Fruit fly (Drosophila melanogaster) whole organism, embryonic: ENCODE measurements around the gene wam.

Experiments used
- ATbp ChIP-seq: fragments of 200-800 bp; sonication (Bioruptor generic); optimal IDR thresholded peaks from 2 replicates; lab custom pipeline; 2017; ENCODE audit warnings: missing biosample characterization, mild to moderate bottlenecking, missing genetic modification characterization, missing genetic modification reagents
- Atf6 ChIP-seq: fragments of 200-800 bp; sonication (Bioruptor generic); IDR thresholded peaks from 2 replicates; pipeline ENCODE4 v1.3.6; 2022; ENCODE audit warnings: missing biosample characterization, missing genetic modification characterization
- CG10462 ChIP-seq: fragments of 200-800 bp; sonication (Bioruptor generic); optimal IDR thresholded peaks from 2 replicates; lab custom pipeline; 2016; ENCODE audit warnings: missing biosample characterization, missing genetic modification characterization
- CG12236 ChIP-seq: fragments of 200-800 bp; sonication (Bioruptor generic); optimal IDR thresholded peaks from 2 replicates; lab custom pipeline; 2016; ENCODE audit warnings: missing biosample characterization, missing genetic modification characterization
- CG12299 ChIP-seq: fragments of 200-800 bp; sonication (Bioruptor generic); optimal IDR thresholded peaks from 2 replicates; lab custom pipeline; 2018; ENCODE audit warnings: missing biosample characterization, mild to moderate bottlenecking, missing genetic modification characterization
- CG12391 ChIP-seq: fragments of 200-800 bp; sonication (Bioruptor generic); optimal IDR thresholded peaks from 3 replicates; lab custom pipeline; 2018; ENCODE audit warnings: missing biosample characterization, mild to moderate bottlenecking, missing genetic modification characterization, moderate library complexity
- CG13296 ChIP-seq: fragments of 200-800 bp; sonication (Bioruptor generic); optimal IDR thresholded peaks from 3 replicates; lab custom pipeline; 2018; ENCODE audit warnings: missing biosample characterization, mild to moderate bottlenecking, missing genetic modification characterization
- CG14441 ChIP-seq: fragments of 200-800 bp; sonication (Bioruptor generic); IDR thresholded peaks from 2 replicates; pipeline ENCODE4 v1.3.6; 2022; ENCODE audit warnings: missing biosample characterization, missing genetic modification characterization
- CG14965 ChIP-seq: fragments of 200-800 bp; sonication (Bioruptor generic); optimal IDR thresholded peaks from 2 replicates; lab custom pipeline; 2016; ENCODE audit warnings: missing biosample characterization, missing genetic modification characterization, borderline replicate concordance
- CG18764 ChIP-seq: fragments of 200-800 bp; sonication (Bioruptor generic); optimal IDR thresholded peaks from 3 replicates; lab custom pipeline; 2016; ENCODE audit warnings: missing biosample characterization, missing genetic modification characterization
- CG2202 ChIP-seq: fragments of 200-800 bp; sonication (Bioruptor generic); optimal IDR thresholded peaks from 2 replicates; lab custom pipeline; 2018; ENCODE audit warnings: missing biosample characterization, mild to moderate bottlenecking, missing genetic modification characterization
- CG3407 ChIP-seq: fragments of 200-800 bp; sonication (Bioruptor generic); optimal IDR thresholded peaks from 2 replicates; lab custom pipeline; 2018; ENCODE audit warnings: missing biosample characterization, mild to moderate bottlenecking, missing genetic modification characterization
- CG34224 ChIP-seq: fragments of 200-800 bp; sonication (Bioruptor generic); IDR thresholded peaks from 3 replicates; pipeline ENCODE4 v1.3.6; 2022; ENCODE audit warnings: missing biosample characterization, missing genetic modification characterization; ENCODE audit not compliant: partially characterized antibody
- CG34376 ChIP-seq: fragments of 200-800 bp; sonication (Bioruptor generic); optimal IDR thresholded peaks from 2 replicates; lab custom pipeline; 2018; ENCODE audit warnings: missing biosample characterization, mild to moderate bottlenecking, missing genetic modification characterization
- CG4820 ChIP-seq: fragments of 200-800 bp; sonication (Bioruptor generic); optimal IDR thresholded peaks from 3 replicates; lab custom pipeline; 2016; ENCODE audit warnings: missing biosample characterization, missing genetic modification characterization
- CG5180 ChIP-seq: fragments of 200-800 bp; sonication (Bioruptor generic); optimal IDR thresholded peaks from 3 replicates; lab custom pipeline; 2017; ENCODE audit warnings: missing biosample characterization, missing genetic modification characterization, mild to moderate bottlenecking, moderate library complexity, missing genetic modification reagents
- CG6175 ChIP-seq: fragments of 200-800 bp; sonication (Bioruptor generic); IDR thresholded peaks from 3 replicates; pipeline ENCODE4 v1.3.6; 2022; ENCODE audit warnings: missing biosample characterization, missing genetic modification characterization
- CG6791 ChIP-seq: fragments of 200-800 bp; sonication (Bioruptor generic); IDR thresholded peaks from 3 replicates; pipeline ENCODE4 v1.3.6; 2022; ENCODE audit warnings: missing biosample characterization, missing genetic modification characterization; ENCODE audit not compliant: partially characterized antibody
- CG7556 ChIP-seq: fragments of 200-800 bp; sonication (Bioruptor generic); optimal IDR thresholded peaks from 2 replicates; lab custom pipeline; 2017; ENCODE audit warnings: missing biosample characterization, mild to moderate bottlenecking, missing genetic modification characterization
- CG7745 ChIP-seq: fragments of 200-800 bp; sonication (Bioruptor generic); optimal IDR thresholded peaks from 2 replicates; lab custom pipeline; 2018; ENCODE audit warnings: missing biosample characterization, mild to moderate bottlenecking, missing genetic modification characterization, moderate library complexity
- CG8290 ChIP-seq, 3 experiments: fragments of 200-800 bp; sonication (Bioruptor generic); optimal IDR thresholded peaks; 2 replicates each; lab custom pipeline; 2016 to 2019; ENCODE audit warnings: missing biosample characterization in 3 of 3, missing genetic modification characterization in 3 of 3, mild to moderate bottlenecking in 2 of 3, moderate library complexity in 1 of 3
- CG8924 ChIP-seq: fragments of 200-800 bp; optimal IDR thresholded peaks from 3 replicates; lab custom pipeline; 2019; ENCODE audit warnings: missing biosample characterization, mild to moderate bottlenecking, missing genetic modification characterization, moderate library complexity
- CG9215 ChIP-seq: fragments of 200-800 bp; sonication (Bioruptor generic); IDR thresholded peaks from 2 replicates; pipeline ENCODE4 v1.3.6; 2022; ENCODE audit warnings: missing biosample characterization, missing genetic modification characterization
- CG9817 ChIP-seq: fragments of 200-800 bp; sonication (Bioruptor generic); optimal IDR thresholded peaks from 2 replicates; lab custom pipeline; 2018; ENCODE audit warnings: missing biosample characterization, mild to moderate bottlenecking, missing genetic modification characterization, moderate library complexity
- Deaf1 ChIP-seq: fragments of 200-800 bp; optimal IDR thresholded peaks from 3 replicates; lab custom pipeline; 2019; ENCODE audit warnings: missing biosample characterization, mild to moderate bottlenecking, missing genetic modification characterization, moderate library complexity
- Dip2 ChIP-seq: fragments of 200-800 bp; sonication (Bioruptor generic); IDR thresholded peaks from 2 replicates; pipeline ENCODE4 v1.3.6; 2022; ENCODE audit warnings: missing biosample characterization, missing genetic modification characterization
- Ets65A ChIP-seq: fragments of 200-800 bp; sonication (Bioruptor generic); peaks from one replicate; lab custom pipeline; 2016; ENCODE audit warnings: missing biosample characterization, missing genetic modification characterization
- NFAT ChIP-seq: fragments of 200-800 bp; sonication (Bioruptor generic); IDR thresholded peaks from 2 replicates; pipeline ENCODE4 v1.3.6; 2022; ENCODE audit warnings: missing biosample characterization, missing genetic modification characterization
- Stat92E ChIP-seq, 3 experiments: fragments of >200 bp in 2 of 3; fragments of 200-800 bp in 1 of 3; sonication (Bioruptor generic) in 1 of 3; optimal IDR thresholded peaks; 2 replicates each; lab custom pipeline; 2017 to 2019; ENCODE audit warnings: missing biosample characterization in 3 of 3, missing genetic modification characterization in 3 of 3, mild to moderate bottlenecking in 1 of 3, moderate library complexity in 1 of 3
- Taf1 ChIP-seq: fragments of 200-800 bp; sonication (Bioruptor generic); IDR thresholded peaks from 2 replicates; pipeline ENCODE4 v1.3.6; 2022; ENCODE audit warnings: missing biosample characterization, missing genetic modification characterization
- Tbp ChIP-seq: fragments of >200 bp; optimal IDR thresholded peaks from 2 replicates; lab custom pipeline; 2018; ENCODE audit warnings: missing biosample characterization, missing genetic modification characterization
- al ChIP-seq: fragments of 200-800 bp; sonication (Bioruptor generic); IDR thresholded peaks from 2 replicates; pipeline ENCODE4 v1.3.6; 2022; ENCODE audit warnings: missing biosample characterization, missing genetic modification characterization
- dan ChIP-seq: fragments of 200-800 bp; sonication (Bioruptor generic); IDR thresholded peaks from 2 replicates; pipeline ENCODE4 v1.3.6; 2022; ENCODE audit warnings: missing biosample characterization, missing genetic modification characterization
- dm ChIP-seq: fragments of 200-800 bp; sonication (Bioruptor generic); optimal IDR thresholded peaks from 3 replicates; lab custom pipeline; 2016; ENCODE audit warnings: missing biosample characterization, missing genetic modification characterization
- eyg ChIP-seq: fragments of 200-800 bp; sonication (Bioruptor generic); optimal IDR thresholded peaks from 3 replicates; lab custom pipeline; 2016; ENCODE audit warnings: missing biosample characterization, missing genetic modification characterization
- gro ChIP-seq: fragments of 200-800 bp; sonication (Bioruptor generic); optimal IDR thresholded peaks from 2 replicates; lab custom pipeline; 2016; ENCODE audit warnings: missing biosample characterization, missing genetic modification characterization
- kah ChIP-seq: fragments of 200-800 bp; sonication (Bioruptor generic); optimal IDR thresholded peaks from 2 replicates; lab custom pipeline; 2018; ENCODE audit warnings: missing biosample characterization, mild to moderate bottlenecking, missing genetic modification characterization
- knrl ChIP-seq: fragments of 200-800 bp; sonication (Bioruptor generic); IDR thresholded peaks from 3 replicates; pipeline ENCODE4 v1.3.6; 2022; ENCODE audit warnings: missing biosample characterization, missing genetic modification characterization; ENCODE audit not compliant: partially characterized antibody
- nerfin-1 ChIP-seq: fragments of 200-800 bp; sonication (Bioruptor generic); optimal IDR thresholded peaks from 3 replicates; lab custom pipeline; 2019; ENCODE audit warnings: missing biosample characterization, mild to moderate bottlenecking, missing genetic modification characterization, moderate library complexity
- nom ChIP-seq: fragments of 200-800 bp; sonication (Bioruptor generic); optimal IDR thresholded peaks from 2 replicates; lab custom pipeline; 2017; ENCODE audit warnings: missing biosample characterization, missing genetic modification characterization, mild to moderate bottlenecking, moderate library complexity, missing genetic modification reagents
- org-1 ChIP-seq: fragments of 200-800 bp; sonication (Bioruptor generic); optimal IDR thresholded peaks from 2 replicates; lab custom pipeline; 2017; ENCODE audit warnings: missing biosample characterization, missing genetic modification characterization
- pan ChIP-seq, 4 experiments: fragments of >200 bp in 3 of 4; fragments of 200-800 bp in 1 of 4; sonication (Bioruptor generic) in 1 of 4; optimal IDR thresholded peaks in 3 of 4; IDR thresholded peaks in 1 of 4; 2 replicates each; pipeline versions ENCODE4 v1.3.6 to Lab custom; 2017 to 2022; ENCODE audit warnings: missing biosample characterization in 2 of 4, missing genetic modification characterization in 2 of 4, mixed read lengths in 1 of 4
- phol ChIP-seq: fragments of 200-800 bp; sonication (Bioruptor generic); optimal IDR thresholded peaks from 3 replicates; lab custom pipeline; 2018; ENCODE audit warnings: missing biosample characterization, mild to moderate bottlenecking, missing genetic modification characterization, moderate library complexity
- ranshi ChIP-seq: fragments of 200-800 bp; sonication (Bioruptor generic); IDR thresholded peaks from 2 replicates; pipeline ENCODE4 v1.3.6; 2022; ENCODE audit warnings: missing biosample characterization, missing genetic modification characterization
- scrt ChIP-seq: fragments of 200-800 bp; sonication (Bioruptor generic); optimal IDR thresholded peaks from 2 replicates; lab custom pipeline; 2018; ENCODE audit warnings: missing biosample characterization, mild to moderate bottlenecking, missing genetic modification characterization, moderate library complexity
- sisA ChIP-seq: fragments of 200-800 bp; sonication (Bioruptor generic); IDR thresholded peaks from 2 replicates; pipeline ENCODE4 v1.3.6; 2022; ENCODE audit warnings: missing biosample characterization, missing genetic modification characterization
- slbo ChIP-seq: fragments of 200-800 bp; sonication (Bioruptor generic); IDR thresholded peaks from 2 replicates; pipeline ENCODE4 v1.3.6; 2022; ENCODE audit warnings: missing biosample characterization, missing genetic modification characterization
- sqz ChIP-seq: fragments of 200-800 bp; sonication (Bioruptor generic); optimal IDR thresholded peaks from 3 replicates; lab custom pipeline; 2018; ENCODE audit warnings: missing biosample characterization, mild to moderate bottlenecking, missing genetic modification characterization
- tap ChIP-seq: fragments of 200-800 bp; optimal IDR thresholded peaks from 3 replicates; lab custom pipeline; 2019; ENCODE audit warnings: missing biosample characterization, mild to moderate bottlenecking, missing genetic modification characterization, moderate library complexity
- tgo ChIP-seq: fragments of 200-800 bp; sonication (Bioruptor generic); IDR thresholded peaks from 3 replicates; pipeline ENCODE4 v1.3.6; 2022; ENCODE audit warnings: missing biosample characterization, missing genetic modification characterization

wam gene

DNA sequence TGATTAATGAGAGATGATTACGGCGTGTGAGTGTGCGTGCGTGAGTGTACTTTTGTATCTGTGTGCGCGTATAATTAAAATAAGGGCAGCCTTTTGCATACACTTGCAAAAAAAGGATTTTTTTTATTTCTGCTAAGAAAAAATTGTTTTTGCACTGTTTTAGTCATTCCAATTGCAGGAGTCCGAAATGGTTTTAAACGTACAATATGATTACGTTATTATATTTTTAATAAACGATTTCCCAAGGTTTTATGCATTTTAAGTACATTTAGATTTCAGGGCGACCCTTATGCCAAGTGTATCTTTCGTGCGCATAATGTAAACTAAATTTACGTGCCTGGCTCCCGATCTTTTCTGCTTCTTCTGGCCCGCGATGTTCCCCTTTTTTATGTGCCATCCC lies 47.0 kb upstream of the wam start (continued):
- TF ChIP-seq CG9215 (GFP tag; lab: Robert Waterston, UW) = peak; percentile 37; the same call in 1 of the 2 replicates
- TF ChIP-seq CG6175 (GFP tag; lab: Robert Waterston, UW) = no peak
- no peak for TF ChIP-seq dan (GFP tag; lab: Robert Waterston, UW)
- no peak for TF ChIP-seq eyg (GFP tag; lab: Kevin White, UChicago)
- no peak for TF ChIP-seq CG14441
- no peak for TF ChIP-seq nom (GFP tag; lab: Kevin White, UChicago)
- TF ChIP-seq al (GFP tag; lab: Robert Waterston, UW) = peak; percentile 65
- TF ChIP-seq knrl (GFP tag; lab: Robert Waterston, UW) = no peak
- no peak for TF ChIP-seq CG7745
- no peak for TF ChIP-seq Ets65A (GFP tag; lab: Kevin White, UChicago)
- peak; percentile 37; the same call in 1 of the 2 replicates for TF ChIP-seq Taf1 (GFP tag; lab: Robert Waterston, UW)
- TF ChIP-seq dm = no peak
- TF ChIP-seq CG12236 (GFP tag; lab: Kevin White, UChicago) = no peak
- TF ChIP-seq CG2202 = no peak
- TF ChIP-seq CG13296 (GFP tag; lab: Kevin White, UChicago) = peak; percentile 23
- TF ChIP-seq sqz = no peak
- no peak for TF ChIP-seq CG8290 (GFP tag; optimal IDR thresholded peaks at IDR 0.05; lab: Kevin White, UChicago)
- peak in 1 of 2 experiments; percentile 5 for TF ChIP-seq CG8290 (tag; optimal IDR thresholded peaks at IDR 0.05; lab: Kevin White, UChicago)
- no peak for TF ChIP-seq CG6791
- no peak for TF ChIP-seq Stat92E (GFP tag; optimal IDR thresholded peaks at IDR 0.05; lab: Kevin White, UChicago)
- TF ChIP-seq nerfin-1 (tag; lab: Kevin White, UChicago) = no peak
- TF ChIP-seq Deaf1 = peak; percentile 1
- TF ChIP-seq pan (optimal IDR thresholded peaks at IDR 0.05; lab: Kevin White, UChicago) = no peak
- TF ChIP-seq pan (GFP tag; optimal IDR thresholded peaks at IDR 0.05 in 1 of 2, IDR thresholded peaks at IDR 0.05 in 1 of 2) = peak in 1 of 2 experiments; percentile 55
- no peak for TF ChIP-seq org-1 (GFP tag; lab: Kevin White, UChicago)
- no peak for TF ChIP-seq CG3407 (GFP tag; lab: Kevin White, UChicago)
- no peak for TF ChIP-seq CG34224
- TF ChIP-seq CG12391 (tag; lab: Kevin White, UChicago) = no peak
- TF ChIP-seq sisA = peak; percentile 40; the same call in 1 of the 2 replicates
- TF ChIP-seq phol (tag; lab: Kevin White, UChicago) = peak; percentile 45
- TF ChIP-seq CG14965 (GFP tag; lab: Kevin White, UChicago) = no peak
- peak; percentile 14 for TF ChIP-seq scrt (GFP tag; lab: Kevin White, UChicago)
- peak; percentile 41; the same call in 2 of the 3 replicates for TF ChIP-seq tgo
- no peak for TF ChIP-seq CG10462 (GFP tag; lab: Kevin White, UChicago)
- TF ChIP-seq tap (tag; lab: Kevin White, UChicago) = peak; percentile 17
- TF ChIP-seq CG34376 (GFP tag; lab: Kevin White, UChicago) = no peak
- TF ChIP-seq CG5180 (GFP tag; lab: Kevin White, UChicago) = no peak
- no peak for TF ChIP-seq kah (GFP tag; lab: Kevin White, UChicago)
- TF ChIP-seq Atf6 = peak; percentile 71; the same call in 1 of the 2 replicates
- peak; percentile 75 for TF ChIP-seq gro (GFP tag; lab: Kevin White, UChicago)
- no peak for TF ChIP-seq Tbp (GFP tag; lab: Kevin White, UChicago)
- peak; percentile 76 for TF ChIP-seq slbo (GFP tag; lab: Robert Waterston, UW)
- TF ChIP-seq NFAT = peak; percentile 32; the same call in 1 of the 2 replicates
- TF ChIP-seq CG7556 = no peak
- no peak for TF ChIP-seq ATbp (GFP tag; lab: Kevin White, UChicago)
- TF ChIP-seq Dip2 (GFP tag; lab: Robert Waterston, UW) = no peak
- peak; percentile 11 for TF ChIP-seq CG4820 (GFP tag; lab: Kevin White, UChicago)
- no peak for TF ChIP-seq CG18764 (GFP tag; lab: Kevin White, UChicago)
- peak; percentile 34 for TF ChIP-seq CG9817
- TF ChIP-seq CG12299 (tag; lab: Kevin White, UChicago) = no peak
- TF ChIP-seq ranshi (GFP tag; lab: Robert Waterston, UW) = peak; percentile 48; the same call in 1 of the 2 replicates
- TF ChIP-seq CG8924 (tag; lab: Kevin White, UChicago) = peak; percentile 8
